Fruit fly (Drosophila melanogaster) whole organism, larva: ENCODE measurements around the gene CG6592.

Source experiments
- noc ChIP-seq: fragments of 200-800 bp; sonication (Bioruptor generic); optimal IDR thresholded peaks from 3 replicates; lab custom pipeline; 2019; ENCODE audit warnings: missing biosample characterization, mild to moderate bottlenecking, missing genetic modification characterization, moderate library complexity

Gene CG6592

dm6 chr3L:6059062-6059708 is at the start of gene CG6592:
TSS of gene CG6592 (plus strand) at chr3L:6059658.
- TF ChIP-seq noc (tag; lab: Kevin White, UChicago): no peak

- no peak for TF ChIP-seq noc (tag; lab: Kevin White, UChicago)
These were observed 48.5 kb upstream of the CG6592 start, which contains the start of gene alphaKap4 for dm6 chr3L:6010921-6011320. TSS of gene alphaKap4 (minus strand) at chr3L:6011021.

DNA sequence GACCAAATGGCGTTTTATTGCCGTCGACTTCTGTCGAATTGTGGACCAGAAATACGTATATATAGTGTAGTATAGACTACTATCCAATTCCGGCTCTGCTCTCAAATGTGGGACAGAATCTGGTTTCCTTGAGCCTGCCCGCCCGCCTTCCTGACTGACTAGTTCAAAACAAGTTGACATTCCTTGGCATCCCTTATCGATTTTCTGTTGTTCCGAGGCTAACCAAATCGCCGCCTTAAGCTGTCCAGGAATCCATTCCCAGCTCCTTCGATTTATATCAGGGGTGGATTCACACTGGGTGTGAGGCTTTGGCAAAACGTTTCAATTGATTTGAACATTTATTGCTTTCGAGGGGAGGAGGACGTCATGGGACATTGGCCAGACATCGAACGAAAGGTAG is 46.5 kb upstream of the CG6592 start:
- TF ChIP-seq noc (tag; lab: Kevin White, UChicago): no peak

DNA sequence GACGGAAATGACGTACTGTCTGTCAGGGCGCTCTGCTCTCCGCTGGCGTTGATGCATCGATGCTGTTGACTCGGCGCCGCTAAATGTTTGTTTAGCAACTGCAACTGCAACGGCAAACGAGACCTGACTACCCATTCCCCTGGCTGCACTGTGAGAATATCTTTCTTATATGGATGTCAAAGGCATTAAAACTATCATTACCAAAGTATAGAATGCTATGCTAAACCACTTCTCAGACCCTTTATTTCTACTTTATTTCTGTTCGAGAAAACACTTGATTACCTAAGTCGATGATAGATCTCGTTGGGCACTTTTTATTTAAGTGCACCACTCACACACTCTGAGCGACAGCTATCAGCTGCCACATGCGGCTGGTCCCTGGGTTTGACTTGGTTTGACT is 37.3 kb upstream of the CG6592 start:
- TF ChIP-seq noc (tag; lab: Kevin White, UChicago): no peak

- TF ChIP-seq noc (tag; lab: Kevin White, UChicago): no peak
These were observed 26.4 kb upstream of the CG6592 start for dm6 chr3L:6033008-6033407.

DNA sequence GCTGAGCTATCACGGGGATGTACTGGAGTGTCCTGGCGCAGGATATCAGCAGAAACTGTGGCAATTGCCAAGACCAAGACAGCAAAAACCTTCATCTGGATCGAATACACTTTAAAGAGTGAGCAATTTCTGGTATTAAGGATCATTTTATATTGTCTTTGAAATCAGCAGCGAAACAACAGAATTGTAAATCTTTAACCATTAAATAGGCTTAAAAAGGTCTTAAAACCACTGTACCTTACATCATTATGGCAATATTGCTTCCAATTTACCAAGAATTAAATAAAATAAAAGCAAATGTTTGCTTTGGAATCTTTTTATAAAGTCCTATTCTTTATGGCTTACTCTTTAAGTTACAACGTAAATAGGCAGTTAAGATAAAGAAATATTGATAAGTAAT is 24.9 kb upstream of the CG6592 start, which contains the start of gene CG10477:
Gene CG10477, minus strand, starts transcription at position 101 of the 400 bp plus-strand sequence.
- TF ChIP-seq noc (tag; lab: Kevin White, UChicago): no peak

DNA sequence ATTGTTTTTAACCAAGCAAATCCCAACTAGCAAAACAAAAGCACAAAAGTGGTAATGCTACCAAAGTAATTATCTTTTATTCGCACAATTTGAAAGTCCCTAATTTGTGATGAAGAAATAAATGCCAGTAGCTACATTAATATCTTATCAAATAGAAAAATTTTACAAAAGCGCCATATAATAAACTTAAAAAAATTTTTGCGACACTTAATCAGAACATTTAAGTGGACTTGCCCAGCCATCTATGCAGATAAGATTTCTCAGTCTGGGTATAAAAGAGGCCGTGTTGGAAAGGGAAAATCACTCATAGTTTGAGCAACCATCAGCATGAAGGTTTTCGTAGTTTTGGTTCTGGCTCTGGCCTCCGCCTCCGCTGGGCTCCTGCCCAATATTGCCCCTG is 24.5 kb upstream of the CG6592 start, which contains the start of gene yip7:
Gene yip7, plus strand, starts transcription at position 301 of the 400 bp plus-strand sequence.
- no peak for TF ChIP-seq noc (tag; lab: Kevin White, UChicago)

DNA sequence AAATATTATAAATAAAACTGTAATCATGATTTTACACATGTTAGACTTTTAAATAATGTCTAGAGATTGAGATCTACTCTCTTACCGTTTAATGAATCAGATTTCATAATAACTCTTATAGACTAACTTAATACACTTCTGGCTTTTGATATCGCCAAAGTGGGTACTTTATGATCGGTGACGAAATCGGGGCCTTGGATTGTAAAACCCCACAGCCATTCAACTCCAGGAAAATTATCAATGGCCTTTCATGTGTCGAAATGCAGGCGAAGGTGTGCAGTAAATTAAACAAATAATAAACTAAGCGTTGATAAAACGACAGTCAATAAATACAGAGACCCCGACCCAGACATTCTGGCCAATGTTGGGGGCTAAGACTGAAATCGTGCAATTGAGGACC is 23.3 kb upstream of the CG6592 start:
- no peak for TF ChIP-seq noc (tag; lab: Kevin White, UChicago)

dm6 chr3L:6036811-6037210 is 22.6 kb upstream of the CG6592 start, which contains the start of gene CG6462:
TSS of gene CG6462 (plus strand) at chr3L:6037111.
- no peak for TF ChIP-seq noc (tag; lab: Kevin White, UChicago)

DNA sequence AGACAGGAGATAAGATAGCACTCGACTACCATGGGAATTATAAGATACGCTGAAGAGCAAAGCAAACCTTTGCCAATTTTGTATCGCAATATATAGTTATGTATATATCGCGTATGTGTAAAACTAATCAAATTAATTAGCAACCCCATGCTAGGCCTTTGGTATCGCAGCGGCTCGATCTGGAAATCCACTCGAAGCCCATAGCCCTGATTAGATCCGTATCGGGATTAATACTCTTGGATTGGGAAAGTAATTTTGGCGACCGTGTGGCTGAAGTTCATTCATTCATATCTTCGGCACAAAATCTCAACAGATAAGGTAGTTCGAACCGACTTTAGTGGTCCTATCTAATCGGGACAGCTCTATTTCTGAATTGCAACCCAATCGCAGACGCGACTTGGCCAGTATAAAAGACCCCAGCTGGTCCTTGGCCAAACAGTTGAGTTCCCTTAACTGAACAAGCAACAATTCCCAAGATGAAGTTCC is 20.7 kb upstream of the CG6592 start, which contains the start of gene Jon65Aiv:
Gene Jon65Aiv, plus strand, starts transcription at position 436 of the 486 bp plus-strand sequence.
- peak; percentile 62 for TF ChIP-seq noc (tag; lab: Kevin White, UChicago)

dm6 chr3L:6050230-6050807 is 9.1 kb upstream of the CG6592 start, which contains the start of gene Jon65Aiii:
TSS of gene Jon65Aiii (plus strand) at chr3L:6050757.
- TF ChIP-seq noc (tag; lab: Kevin White, UChicago): peak; percentile 74

- peak; percentile 5 for TF ChIP-seq noc (tag; lab: Kevin White, UChicago)
These were observed 7.4 kb upstream of the CG6592 start, which contains the start of gene Jon65Aii for dm6 chr3L:6052021-6052420. TSS of gene Jon65Aii (plus strand) at chr3L:6052321.

dm6 chr3L:6054343-6054742 is 5.1 kb upstream of the CG6592 start, which contains the start of gene Jon65Ai:
TSS of gene Jon65Ai (minus strand) at chr3L:6054443.
- TF ChIP-seq noc (tag; lab: Kevin White, UChicago): peak; percentile 29

dm6 chr3L:6054803-6055202 is 4.7 kb upstream of the CG6592 start, which contains the start of gene tant:
TSS of gene tant (plus strand) at chr3L:6055136.
- no peak for TF ChIP-seq noc (tag; lab: Kevin White, UChicago)

DNA sequence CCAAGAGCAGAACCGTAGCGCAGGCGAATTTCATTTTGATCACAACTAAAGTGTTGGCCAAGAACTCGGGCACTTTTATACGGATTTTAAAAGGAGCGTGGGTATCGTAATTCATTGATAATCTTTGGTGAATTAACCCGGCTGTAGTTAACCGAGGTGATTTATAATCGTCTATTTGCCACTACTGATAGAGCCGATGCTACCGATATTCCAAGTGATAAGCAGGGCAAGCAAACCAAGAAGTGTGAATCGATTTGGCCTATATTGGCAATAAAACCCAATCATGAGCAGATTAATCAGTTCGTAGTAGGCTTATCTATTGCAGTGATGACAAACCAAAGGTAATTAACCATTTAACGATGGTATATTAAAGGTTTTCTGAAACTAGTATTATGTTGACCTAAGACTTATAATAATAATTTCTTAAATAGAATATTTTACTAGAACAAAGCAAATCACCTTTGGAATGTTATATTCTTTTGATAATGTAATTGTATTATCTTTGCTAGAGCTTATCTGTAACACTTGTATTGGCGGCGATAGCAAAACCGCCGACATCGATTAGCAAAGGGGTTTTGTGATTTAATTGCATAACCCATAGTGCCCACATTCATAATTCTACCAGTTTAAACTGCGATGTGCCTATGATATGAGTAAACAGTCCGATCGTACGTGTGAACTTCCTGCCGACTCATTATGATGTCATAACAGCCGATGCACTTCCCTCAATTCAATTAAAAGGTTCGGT is 3.6 kb downstream of the CG6592 start, which contains the start of gene CG10472:
Gene CG10472, minus strand, starts transcription at position 51 of the 748 bp plus-strand sequence.
- TF ChIP-seq noc (tag; lab: Kevin White, UChicago): peak; percentile 24
